Worm (Caenorhabditis elegans): ENCODE data around the gene R08E3.3.

R08E3.3 gene

DNA sequence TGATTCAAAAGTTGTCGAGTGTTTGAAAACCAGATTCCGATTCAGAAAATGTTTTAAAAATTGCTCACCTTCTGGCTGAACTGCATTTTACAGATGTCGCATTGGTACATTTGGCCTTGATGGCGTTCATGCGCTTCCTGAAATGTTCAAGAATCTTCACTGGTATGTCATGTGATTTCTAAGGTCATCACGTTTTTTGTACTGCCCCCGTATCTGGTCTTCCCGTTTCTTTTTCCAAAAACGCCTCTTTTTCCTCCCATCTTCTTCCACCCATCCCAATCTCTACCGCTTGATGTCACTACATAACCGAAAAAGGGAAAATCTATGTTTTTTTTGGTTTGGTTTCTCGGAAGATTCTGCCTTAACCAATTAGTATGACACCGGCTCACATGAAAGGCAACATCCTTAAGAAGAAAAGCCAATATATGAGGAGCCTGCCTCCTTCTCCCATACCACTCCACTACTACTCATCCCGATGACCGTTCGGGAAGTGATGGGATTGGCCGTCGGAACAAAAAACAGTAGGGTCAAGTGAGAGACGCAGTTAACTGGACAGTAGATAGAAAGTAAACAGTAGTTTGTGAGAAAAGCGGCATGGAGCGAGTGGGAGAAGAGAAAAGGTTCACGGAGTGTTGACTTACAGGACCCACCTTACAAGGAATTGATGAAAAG, 8.5 kb upstream of the R08E3.3 start:
- TF ChIP-seq sptf-1 (tag; optimal IDR thresholded peaks at IDR 0.05), result no peak
- TF ChIP-seq flh-1 (GFP tag; optimal IDR thresholded peaks at IDR 0.05), result no peak
- TF ChIP-seq nhr-2 (tag; optimal IDR thresholded peaks at IDR 0.05), result peak; percentile 62
- no peak for TF ChIP-seq blmp-1 (tag; optimal IDR thresholded peaks at IDR 0.05)
- no peak for TF ChIP-seq snpc-4 (tag; optimal IDR thresholded peaks at IDR 0.05)
- TF ChIP-seq pha-4 (tag; optimal IDR thresholded peaks at IDR 0.05), result peak; percentile 23

DNA sequence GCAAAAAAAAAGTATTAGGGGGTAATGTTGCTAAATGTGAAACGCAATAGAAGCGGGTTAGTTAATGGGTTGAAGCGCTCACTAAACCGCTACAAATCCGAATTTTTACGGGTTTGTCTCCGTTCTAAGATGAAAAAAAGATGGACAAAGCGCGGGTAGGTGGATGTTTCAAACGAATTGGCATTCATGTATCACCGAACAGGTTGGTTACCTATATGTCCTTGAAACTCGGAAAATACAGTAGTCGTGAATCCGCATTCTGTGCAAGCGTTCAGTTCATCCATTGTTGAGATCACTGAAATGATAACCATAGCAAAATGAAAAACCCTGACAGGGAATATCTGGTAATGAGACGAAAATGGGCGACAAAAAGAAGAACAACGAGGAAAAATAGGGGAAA, 7.2 kb upstream of the R08E3.3 start, which contains the start of gene ztf-16:
TSS of gene ztf-16 (minus strand) at position 299 of the 400 bp plus-strand sequence.
- TF ChIP-seq tbx-8 (GFP tag; optimal IDR thresholded peaks at IDR 0.05), result no peak
- TF ChIP-seq lin-32 (GFP tag; optimal IDR thresholded peaks at IDR 0.05), result no peak
- TF ChIP-seq lsy-2 (tag; optimal IDR thresholded peaks at IDR 0.05), result no peak
- TF ChIP-seq nhr-76 (tag; optimal IDR thresholded peaks at IDR 0.05), result no peak
- no peak for TF ChIP-seq lin-13 (tag; optimal IDR thresholded peaks at IDR 0.05)
- no peak for TF ChIP-seq flh-1 (GFP tag; optimal IDR thresholded peaks at IDR 0.05)

- TF ChIP-seq mls-2 (tag; optimal IDR thresholded peaks at IDR 0.05) (peak; percentile 0), snpc-4 (tag; optimal IDR thresholded peaks at IDR 0.05) (no peak), sptf-1 (tag; optimal IDR thresholded peaks at IDR 0.05) (no peak), ceh-39 (tag; optimal IDR thresholded peaks at IDR 0.05) (no peak), ham-2 (GFP tag; optimal IDR thresholded peaks at IDR 0.05) (no peak)
Measured at ce11 chrX:4813115-4813732, 5.2 kb upstream of the R08E3.3 start.

- TF ChIP-seq cnd-1 (tag; optimal IDR thresholded peaks at IDR 0.05) (no peak), lsy-2 (tag; optimal IDR thresholded peaks at IDR 0.05) (no peak), mls-2 (tag; optimal IDR thresholded peaks at IDR 0.05) (no peak), nhr-237 (tag; optimal IDR thresholded peaks at IDR 0.05) (no peak), zip-8 (tag; optimal IDR thresholded peaks at IDR 0.05) (no peak), lin-32 (GFP tag; optimal IDR thresholded peaks at IDR 0.05) (no peak), elt-3 (tag; optimal IDR thresholded peaks at IDR 0.05) (no peak), mab-5 (tag; optimal IDR thresholded peaks at IDR 0.05) (no peak), sem-2 (GFP tag; optimal IDR thresholded peaks at IDR 0.05) (no peak)
Measured at ce11 chrX:4818872-4819271, 479 bp downstream of the R08E3.3 start.

- no peak for TF ChIP-seq flh-1 (GFP tag; optimal IDR thresholded peaks at IDR 0.05)
- TF ChIP-seq ceh-83 (GFP tag; optimal IDR thresholded peaks at IDR 0.05), result no peak
- TF ChIP-seq ceh-39 (tag; optimal IDR thresholded peaks at IDR 0.05), result no peak
- no peak for TF ChIP-seq unc-62 (GFP tag; optimal IDR thresholded peaks at IDR 0.05)
- TF ChIP-seq ceh-43 (GFP tag; optimal IDR thresholded peaks at IDR 0.05), result no peak
- peak; percentile 22 for TF ChIP-seq zip-8 (tag; optimal IDR thresholded peaks at IDR 0.05)
- TF ChIP-seq sem-2 (GFP tag; optimal IDR thresholded peaks at IDR 0.05), result no peak
- no peak for TF ChIP-seq elt-3 (tag; optimal IDR thresholded peaks at IDR 0.05)
Measured at ce11 chrX:4821602-4822001, 3.2 kb downstream of the R08E3.3 start.

DNA sequence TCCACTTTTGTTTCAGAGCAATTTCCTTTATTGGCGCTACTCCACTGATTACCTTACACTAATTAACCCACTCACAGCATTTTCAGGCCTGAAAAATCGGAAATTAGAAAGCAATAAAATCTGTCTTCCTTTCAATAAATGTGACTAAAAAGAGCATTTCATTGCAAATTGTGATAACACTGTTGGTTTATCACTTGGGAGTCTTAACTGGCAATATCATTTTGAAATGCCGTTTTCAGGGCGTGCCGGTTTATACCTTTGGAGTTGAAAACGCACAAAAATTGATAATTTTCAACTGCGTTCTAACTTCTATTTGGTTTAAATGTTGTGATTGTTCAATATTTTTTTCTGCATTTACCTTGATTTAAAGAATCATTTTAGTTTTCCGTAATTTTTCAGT, 3.9 kb downstream of the R08E3.3 start, which contains the start of gene R08E3.1:
TSS of gene R08E3.1 (plus strand) at position 386 of the 400 bp plus-strand sequence.
- no peak for TF ChIP-seq lin-13 (tag; optimal IDR thresholded peaks at IDR 0.05)
- no peak for TF ChIP-seq mep-1 (tag; optimal IDR thresholded peaks at IDR 0.05)
- TF ChIP-seq snpc-4 (tag; optimal IDR thresholded peaks at IDR 0.05), result no peak
- no peak for TF ChIP-seq mab-5 (tag; optimal IDR thresholded peaks at IDR 0.05)
- TF ChIP-seq flh-1 (GFP tag; optimal IDR thresholded peaks at IDR 0.05), result no peak
- TF ChIP-seq drap-1 (GFP tag; optimal IDR thresholded peaks at IDR 0.05), result no peak
- TF ChIP-seq nhr-2 (tag; optimal IDR thresholded peaks at IDR 0.05), result no peak

- TF ChIP-seq pha-4 (tag; optimal IDR thresholded peaks at IDR 0.05) (no peak), elt-3 (tag; optimal IDR thresholded peaks at IDR 0.05) (no peak), nhr-28 (tag; optimal IDR thresholded peaks at IDR 0.05) (no peak), nhr-237 (tag; optimal IDR thresholded peaks at IDR 0.05) (no peak), bed-3 (GFP tag; optimal IDR thresholded peaks at IDR 0.05) (no peak), tbx-8 (GFP tag; optimal IDR thresholded peaks at IDR 0.05) (no peak), hlh-1 (tag; optimal IDR thresholded peaks at IDR 0.05) (no peak), ceh-83 (GFP tag; optimal IDR thresholded peaks at IDR 0.05) (no peak), ces-1 (GFP tag; optimal IDR thresholded peaks at IDR 0.05) (no peak), ham-2 (GFP tag; optimal IDR thresholded peaks at IDR 0.05) (no peak), nhr-12 (tag; optimal IDR thresholded peaks at IDR 0.05) (no peak), ceh-43 (GFP tag; optimal IDR thresholded peaks at IDR 0.05) (no peak), zip-8 (tag; optimal IDR thresholded peaks at IDR 0.05) (no peak), nhr-2 (tag; optimal IDR thresholded peaks at IDR 0.05) (no peak), flh-1 (GFP tag; optimal IDR thresholded peaks at IDR 0.05) (no peak), lsy-2 (tag; optimal IDR thresholded peaks at IDR 0.05) (no peak)
Measured at ce11 chrX:4840653-4841052, 22.3 kb downstream of the R08E3.3 start.
